Fruit fly (Drosophila melanogaster) whole organism, adult: ENCODE measurements around the gene Met.
"Not testable (repeated sequence)": the region's sequence is repeated elsewhere in the genome, so short reads cannot be mapped to it uniquely, and the experiment has no call there.

Experiments used
- CG11617 ChIP-seq: fragments of 200-800 bp; sonication (Bioruptor generic); optimal IDR thresholded peaks from 2 replicates; lab custom pipeline; 2017; ENCODE audit warnings: mild to moderate bottlenecking, missing biosample characterization, missing genetic modification reagents, missing genetic modification characterization
- CG12768 ChIP-seq: fragments of 200-800 bp; sonication (Bioruptor generic); optimal IDR thresholded peaks from 2 replicates; lab custom pipeline; 2017; ENCODE audit warnings: missing biosample characterization, missing genetic modification characterization, mild to moderate bottlenecking, moderate library complexity, missing genetic modification reagents
- CG14711 ChIP-seq: fragments of 200-800 bp; sonication (Bioruptor generic); optimal IDR thresholded peaks from 2 replicates; lab custom pipeline; 2018; ENCODE audit warnings: missing biosample characterization, mild to moderate bottlenecking, missing genetic modification characterization, moderate library complexity
- CG1620 ChIP-seq: fragments of 200-800 bp; sonication (Bioruptor generic); optimal IDR thresholded peaks from 2 replicates; lab custom pipeline; 2016; ENCODE audit warnings: missing biosample characterization, missing genetic modification characterization
- CG33017 ChIP-seq: fragments of 200-800 bp; sonication (Bioruptor generic); optimal IDR thresholded peaks from 2 replicates; lab custom pipeline; 2018; ENCODE audit warnings: missing biosample characterization, mild to moderate bottlenecking, missing genetic modification characterization, moderate library complexity
- CG5204 ChIP-seq: fragments of 200-800 bp; sonication (Bioruptor generic); optimal IDR thresholded peaks from 2 replicates; lab custom pipeline; 2016; ENCODE audit warnings: missing biosample characterization, missing genetic modification characterization
- CG7045 ChIP-seq: fragments of 200-800 bp; sonication (Bioruptor generic); optimal IDR thresholded peaks from 2 replicates; lab custom pipeline; 2017; ENCODE audit warnings: missing biosample characterization, mild to moderate bottlenecking, missing genetic modification characterization
- CG7101 ChIP-seq: fragments of 200-800 bp; sonication (Bioruptor generic); optimal IDR thresholded peaks from 2 replicates; lab custom pipeline; 2018; ENCODE audit warnings: missing biosample characterization, mild to moderate bottlenecking, missing genetic modification characterization, moderate library complexity
- Clk ChIP-seq: fragments of 200-800 bp; sonication (Bioruptor generic); optimal IDR thresholded peaks from 2 replicates; lab custom pipeline; 2017; ENCODE audit warnings: missing biosample characterization, missing genetic modification characterization
- Crg-1 ChIP-seq: fragments of 200-800 bp; sonication (Bioruptor generic); optimal IDR thresholded peaks from 2 replicates; lab custom pipeline; 2016; ENCODE audit warnings: missing biosample characterization, missing genetic modification characterization
- Hr96 ChIP-seq: fragments of 200-800 bp; sonication (Bioruptor generic); optimal IDR thresholded peaks from 2 replicates; lab custom pipeline; 2016; ENCODE audit warnings: missing biosample characterization, missing genetic modification characterization
- Mnt ChIP-seq: fragments of 200-800 bp; sonication (Bioruptor generic); optimal IDR thresholded peaks from 2 replicates; lab custom pipeline; 2016; ENCODE audit warnings: missing biosample characterization, mild to moderate bottlenecking, missing genetic modification characterization
- bab1 ChIP-seq: fragments of 200-800 bp; sonication (Bioruptor generic); optimal IDR thresholded peaks from 3 replicates; lab custom pipeline; 2019; ENCODE audit warnings: missing biosample characterization, mild to moderate bottlenecking, missing genetic modification characterization, moderate library complexity
- cic ChIP-seq: fragments of 200-800 bp; sonication (Bioruptor generic); optimal IDR thresholded peaks from 2 replicates; lab custom pipeline; 2017; ENCODE audit warnings: missing biosample characterization, mild to moderate bottlenecking, missing genetic modification characterization, moderate library complexity
- cnc ChIP-seq, 2 experiments: fragments of >200 bp; optimal IDR thresholded peaks; 2 replicates each; lab custom pipeline; 2017
- kay ChIP-seq: fragments of 200-800 bp; sonication (Bioruptor generic); peaks from one replicate; lab custom pipeline; 2016; ENCODE audit warnings: missing biosample characterization, missing genetic modification characterization, borderline replicate concordance
- ovo ChIP-seq: fragments of 200-800 bp; sonication (Bioruptor generic); optimal IDR thresholded peaks from 2 replicates; lab custom pipeline; 2016; ENCODE audit warnings: missing biosample characterization, missing genetic modification characterization
- pad ChIP-seq: fragments of 200-800 bp; sonication (Bioruptor generic); optimal IDR thresholded peaks from 3 replicates; lab custom pipeline; 2017; ENCODE audit warnings: missing biosample characterization, missing genetic modification characterization, mild to moderate bottlenecking, moderate library complexity, missing genetic modification reagents
- tj ChIP-seq: fragments of 200-800 bp; sonication (Bioruptor generic); optimal IDR thresholded peaks from 3 replicates; lab custom pipeline; 2017; ENCODE audit warnings: missing biosample characterization, mild to moderate bottlenecking, missing genetic modification characterization, moderate library complexity
- toe ChIP-seq: fragments of 200-800 bp; sonication (Bioruptor generic); optimal IDR thresholded peaks from 2 replicates; lab custom pipeline; 2016; ENCODE audit warnings: missing biosample characterization, missing genetic modification characterization

The Met gene

DNA sequence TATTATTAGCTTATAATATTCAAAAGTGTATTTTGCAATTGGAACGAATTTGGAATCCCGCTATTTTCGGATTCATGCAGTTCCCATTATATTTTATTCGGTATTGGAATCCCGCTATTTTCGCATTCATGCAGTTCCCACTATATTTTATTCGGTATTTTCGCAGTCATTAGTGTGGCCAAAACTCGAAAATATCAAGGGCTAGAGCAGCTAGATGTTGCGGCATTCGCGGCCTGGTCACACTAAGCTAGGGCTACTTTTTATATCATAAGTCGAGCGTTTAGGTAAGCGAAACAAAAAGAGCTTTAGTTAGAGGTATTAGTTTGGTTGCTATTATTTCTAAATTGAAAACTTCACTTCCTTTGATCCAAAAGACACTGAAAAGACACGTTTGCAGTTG lies 37.1 kb upstream of the Met start:
- TF ChIP-seq pad (GFP tag; lab: Kevin White, UChicago) = no peak
- TF ChIP-seq Crg-1 (GFP tag; lab: Kevin White, UChicago) = no peak
- no peak for TF ChIP-seq CG5204 (GFP tag; lab: Kevin White, UChicago)
- TF ChIP-seq ovo (GFP tag; lab: Kevin White, UChicago) = no peak
- TF ChIP-seq toe (GFP tag; lab: Kevin White, UChicago) = no peak

- no peak for TF ChIP-seq Clk (GFP tag; lab: Kevin White, UChicago)
- TF ChIP-seq kay (GFP tag; lab: Kevin White, UChicago) = no peak
- peak; percentile 58 for TF ChIP-seq CG11617 (GFP tag; lab: Kevin White, UChicago)
- no peak for TF ChIP-seq CG12768
- TF ChIP-seq CG7045 (GFP tag; lab: Kevin White, UChicago) = no peak
- TF ChIP-seq Mnt (GFP tag; lab: Kevin White, UChicago) = peak; percentile 25
- no peak for TF ChIP-seq CG33017
- TF ChIP-seq CG1620 (GFP tag; lab: Kevin White, UChicago) = peak; percentile 12
- TF ChIP-seq CG14711 (tag; lab: Kevin White, UChicago) = peak; percentile 45
- TF ChIP-seq Crg-1 (GFP tag; lab: Kevin White, UChicago) = peak; percentile 31
- TF ChIP-seq CG7101 = peak; percentile 59
- TF ChIP-seq toe (GFP tag; lab: Kevin White, UChicago) = no peak
- TF ChIP-seq cic (GFP tag; lab: Kevin White, UChicago) = no peak
- peak; percentile 15 for TF ChIP-seq pad (GFP tag; lab: Kevin White, UChicago)
- peak; percentile 63 for TF ChIP-seq bab1 (GFP tag; lab: Kevin White, UChicago)
- peak; percentile 32 for TF ChIP-seq tj (GFP tag; lab: Kevin White, UChicago)
- no peak for TF ChIP-seq Hr96 (GFP tag; lab: Kevin White, UChicago)
- no peak for TF ChIP-seq cnc (optimal IDR thresholded peaks at IDR 0.05; lab: Kevin White, UChicago)
- no peak for TF ChIP-seq CG5204 (GFP tag; lab: Kevin White, UChicago)
- TF ChIP-seq ovo (GFP tag; lab: Kevin White, UChicago) = peak; percentile 22
Observed at dm6 chrX:11580200-11580840, 35.6 kb upstream of the Met start, which contains the start of gene nod. Gene nod, plus strand, starts transcription at chrX:11580772.

dm6 chrX:11584075-11584474 lies 31.8 kb upstream of the Met start, which contains the start of gene pkm:
Gene pkm, minus strand, starts transcription at chrX:11584175.
- TF ChIP-seq CG5204 (GFP tag; lab: Kevin White, UChicago) (no peak), Clk (GFP tag; lab: Kevin White, UChicago) (no peak), bab1 (GFP tag; lab: Kevin White, UChicago) (no peak), tj (GFP tag; lab: Kevin White, UChicago) (no peak), CG11617 (GFP tag; lab: Kevin White, UChicago) (no peak), CG14711 (tag; lab: Kevin White, UChicago) (no peak), ovo (GFP tag; lab: Kevin White, UChicago) (no peak), toe (GFP tag; lab: Kevin White, UChicago) (no peak), CG7101 (no peak), CG33017 (no peak), cnc (optimal IDR thresholded peaks at IDR 0.05; lab: Kevin White, UChicago) (no peak), kay (GFP tag; lab: Kevin White, UChicago) (no peak), cic (GFP tag; lab: Kevin White, UChicago) (no peak), CG1620 (GFP tag; lab: Kevin White, UChicago) (no peak), Hr96 (GFP tag; lab: Kevin White, UChicago) (no peak), pad (GFP tag; lab: Kevin White, UChicago) (no peak)

DNA sequence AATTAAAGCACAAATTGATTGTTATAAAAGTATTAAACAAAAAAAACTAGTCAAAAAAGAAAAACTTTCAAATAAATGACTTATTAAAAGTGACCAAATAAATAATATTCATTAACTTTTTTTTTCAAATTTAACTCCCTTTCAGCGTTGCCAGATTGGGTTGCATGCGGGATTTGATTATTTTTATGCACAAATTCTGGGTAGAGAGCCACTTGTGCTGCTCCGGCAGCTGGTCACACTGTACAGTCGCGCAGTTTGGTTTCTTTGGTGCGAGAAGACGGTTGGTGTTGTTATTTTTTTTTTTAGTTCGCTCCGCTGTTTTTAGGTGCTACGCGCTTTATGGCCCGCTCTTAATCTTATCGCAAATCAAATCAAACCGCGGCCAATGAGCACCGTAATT lies 16.3 kb upstream of the Met start, which contains the start of gene rho-4:
rho-4 (plus strand) TSS at position 250 of the 400 bp plus-strand sequence.
- not testable (repeated sequence) for TF ChIP-seq CG12768; CG11617 (GFP tag; lab: Kevin White, UChicago); Clk (GFP tag; lab: Kevin White, UChicago)

- no peak for TF ChIP-seq CG7045 (GFP tag; lab: Kevin White, UChicago)
- TF ChIP-seq CG14711 (tag; lab: Kevin White, UChicago) = no peak
- TF ChIP-seq toe (GFP tag; lab: Kevin White, UChicago) = no peak
- TF ChIP-seq tj (GFP tag; lab: Kevin White, UChicago) = peak; percentile 98
- peak; percentile 31 for TF ChIP-seq bab1 (GFP tag; lab: Kevin White, UChicago)
- peak; percentile 84 for TF ChIP-seq pad (GFP tag; lab: Kevin White, UChicago)
Observed at dm6 chrX:11600795-11601358, 15.0 kb upstream of the Met start.

DNA sequence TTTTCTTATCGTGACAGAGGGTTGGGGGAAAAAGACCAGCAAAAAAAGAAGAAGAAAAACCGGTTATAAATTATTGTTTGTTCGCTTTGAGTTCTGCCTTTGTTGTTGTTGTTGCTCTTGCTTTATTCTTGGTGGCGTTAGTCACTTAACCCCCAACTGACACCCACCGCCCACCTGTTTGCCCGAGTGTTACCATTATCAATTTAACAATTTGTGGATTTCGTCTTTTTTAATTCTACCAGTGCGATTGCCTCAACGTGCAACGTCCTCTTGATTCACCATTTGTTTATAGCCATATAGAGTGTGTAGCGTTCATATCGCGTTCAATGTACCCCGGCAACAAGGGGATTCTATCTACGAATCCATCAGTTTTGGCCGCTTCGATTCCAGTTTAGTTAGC lies 14.5 kb upstream of the Met start:
- TF ChIP-seq Mnt (GFP tag; lab: Kevin White, UChicago) (no peak), kay (GFP tag; lab: Kevin White, UChicago) (peak; percentile 56), CG12768 (no peak), ovo (GFP tag; lab: Kevin White, UChicago) (no peak), Clk (GFP tag; lab: Kevin White, UChicago) (no peak), Crg-1 (GFP tag; lab: Kevin White, UChicago) (no peak), tj (GFP tag; lab: Kevin White, UChicago) (peak; percentile 41), bab1 (GFP tag; lab: Kevin White, UChicago) (no peak), CG33017 (no peak), CG1620 (GFP tag; lab: Kevin White, UChicago) (no peak), Hr96 (GFP tag; lab: Kevin White, UChicago) (no peak), CG11617 (GFP tag; lab: Kevin White, UChicago) (no peak), CG7101 (no peak), CG5204 (GFP tag; lab: Kevin White, UChicago) (no peak), CG14711 (tag; lab: Kevin White, UChicago) (no peak), pad (GFP tag; lab: Kevin White, UChicago) (no peak)
